Fruit fly (Drosophila melanogaster) whole organism, prepupa: Measurements from ENCODE around the gene CG15525.

Experiments used
- CG11762 ChIP-seq: fragments of 200-800 bp; sonication (Bioruptor generic); optimal IDR thresholded peaks from 3 replicates; lab custom pipeline; 2016; ENCODE audit warnings: missing biosample characterization, missing genetic modification characterization; ENCODE audit not compliant: insufficient read depth
- CG7368 ChIP-seq: fragments of 200-800 bp; sonication (Bioruptor generic); optimal IDR thresholded peaks from 3 replicates; lab custom pipeline; 2016; ENCODE audit warnings: missing biosample characterization, missing genetic modification characterization

DNA sequence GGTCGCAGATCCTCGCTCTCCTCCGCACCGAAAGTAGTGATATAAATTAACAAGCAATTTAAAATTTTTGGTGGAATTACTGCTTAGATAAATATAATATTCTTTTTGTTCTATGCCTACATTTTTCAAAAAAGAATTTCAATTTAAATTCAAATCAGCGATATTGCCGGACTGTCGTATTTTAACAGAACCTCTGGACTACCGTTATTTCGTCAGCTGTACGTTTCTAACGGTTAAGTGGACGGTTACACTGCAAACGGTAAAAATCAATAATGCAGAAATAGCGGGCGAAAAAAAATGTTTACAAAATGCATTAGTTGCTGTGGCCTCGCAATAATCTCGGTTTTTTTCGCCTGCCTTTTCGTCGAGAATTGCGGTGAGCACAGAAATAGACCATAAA, 2.8 kb upstream of the CG15525 start, which contains the start of gene Tace:
- TF ChIP-seq CG7368 (GFP tag; lab: Kevin White, UChicago): no peak
- TF ChIP-seq CG11762 (GFP tag; lab: Kevin White, UChicago): no peak
